Fruit fly (Drosophila melanogaster) whole organism, wandering third instar larva: Measurements from ENCODE around the gene Ptp61F.
A peak's percentile ranks its signal among the peaks of the same experiment; 100 is the strongest.

Experiments used
- Abd-B ChIP-seq: fragments of >200 bp; optimal IDR thresholded peaks from 2 replicates; lab custom pipeline; 2017; ENCODE audit warnings: missing biosample characterization, missing genetic modification characterization
- CG32264 ChIP-seq: fragments of 200-800 bp; sonication (Bioruptor generic); optimal IDR thresholded peaks from 2 replicates; lab custom pipeline; 2016; ENCODE audit warnings: missing biosample characterization, missing genetic modification characterization
- CG9705 ChIP-seq: fragments of 200-800 bp; sonication (Bioruptor generic); optimal IDR thresholded peaks from 2 replicates; lab custom pipeline; 2018; ENCODE audit warnings: missing biosample characterization, mild to moderate bottlenecking, missing genetic modification characterization
- CrebA ChIP-seq: fragments of 200-800 bp; sonication (Bioruptor generic); optimal IDR thresholded peaks from 2 replicates; lab custom pipeline; 2016; ENCODE audit warnings: missing biosample characterization, mild to moderate bottlenecking, missing genetic modification characterization, borderline replicate concordance
- Dfd ChIP-seq: fragments of >200 bp; optimal IDR thresholded peaks from 2 replicates; lab custom pipeline; 2017; ENCODE audit warnings: missing biosample characterization, missing genetic modification characterization
- Dif ChIP-seq: fragments of 200-275, 200-300 bp; sonication (Bioruptor generic); optimal IDR thresholded peaks from 2 replicates; lab custom pipeline; 2018; ENCODE audit warnings: missing biosample characterization, missing genetic modification characterization; ENCODE audit not compliant: partially characterized antibody
- GATAd ChIP-seq: sonication (Bioruptor generic); optimal IDR thresholded peaks from 2 replicates; lab custom pipeline; 2016; ENCODE audit warnings: missing biosample characterization, missing genetic modification characterization
- HLH106 ChIP-seq: fragments of 200-800 bp; optimal IDR thresholded peaks from 3 replicates; lab custom pipeline; 2019; ENCODE audit warnings: missing biosample characterization, mild to moderate bottlenecking, missing genetic modification characterization, moderate library complexity
- Hnf4 ChIP-seq: fragments of 200-800 bp; sonication (Bioruptor generic); optimal IDR thresholded peaks from 2 replicates; lab custom pipeline; 2016; ENCODE audit warnings: missing biosample characterization, mild to moderate bottlenecking, missing genetic modification characterization
- Hr78 ChIP-seq: fragments of >200 bp; optimal IDR thresholded peaks from 2 replicates; lab custom pipeline; 2017; ENCODE audit warnings: missing biosample characterization, missing genetic modification characterization
- Hr83 ChIP-seq: fragments of 200-300 bp; sonication (Bioruptor generic); optimal IDR thresholded peaks from 2 replicates; lab custom pipeline; 2016; ENCODE audit warnings: missing biosample characterization, mild to moderate bottlenecking, missing genetic modification characterization, moderate library complexity; ENCODE audit not compliant: poor library complexity, severe bottlenecking
- Jra ChIP-seq: sonication (Bioruptor generic); optimal IDR thresholded peaks from 2 replicates; lab custom pipeline; 2016; ENCODE audit warnings: missing biosample characterization, missing genetic modification characterization
- Mio ChIP-seq: sonication (Bioruptor generic); optimal IDR thresholded peaks from 2 replicates; lab custom pipeline; 2016; ENCODE audit warnings: missing biosample characterization, missing genetic modification characterization
- Myc ChIP-seq: fragments of >200 bp; optimal IDR thresholded peaks from 2 replicates; lab custom pipeline; 2017
- N ChIP-seq: fragments of >200 bp; optimal IDR thresholded peaks from 2 replicates; lab custom pipeline; 2018; ENCODE audit warnings: missing biosample characterization, missing external identifiers, missing genetic modification characterization
- OdsH ChIP-seq: fragments of 200-800 bp; sonication (Bioruptor generic); optimal IDR thresholded peaks from 2 replicates; lab custom pipeline; 2016; ENCODE audit warnings: missing biosample characterization, mild to moderate bottlenecking, missing genetic modification characterization
- Rel ChIP-seq, 2 experiments: fragments of 200-800 bp; sonication (Bioruptor generic) in 1 of 2; optimal IDR thresholded peaks; 2 replicates in 1 of 2; 3 replicates in 1 of 2; lab custom pipeline; 2016 to 2019; ENCODE audit warnings: mild to moderate bottlenecking in 2 of 2, missing biosample characterization in 2 of 2, missing genetic modification characterization in 2 of 2, moderate library complexity in 1 of 2
- Sp1 ChIP-seq: fragments of 200-800 bp; sonication (Bioruptor generic); optimal IDR thresholded peaks from 3 replicates; lab custom pipeline; 2019; ENCODE audit warnings: missing biosample characterization, mild to moderate bottlenecking, missing genetic modification characterization, moderate library complexity
- Vsx2 ChIP-seq: fragments of 200-300, 225-300 bp; sonication (Bioruptor generic); optimal IDR thresholded peaks from 2 replicates; lab custom pipeline; 2018; ENCODE audit warnings: missing biosample characterization, missing genetic modification characterization; ENCODE audit not compliant: partially characterized antibody
- br ChIP-seq: fragments of 200-800 bp; sonication (Bioruptor generic); optimal IDR thresholded peaks from 2 replicates; lab custom pipeline; 2016; ENCODE audit warnings: missing biosample characterization, missing genetic modification characterization
- brk ChIP-seq: fragments of 200-800 bp; sonication (Bioruptor generic); optimal IDR thresholded peaks from 2 replicates; lab custom pipeline; 2016; ENCODE audit warnings: missing biosample characterization, mild to moderate bottlenecking, missing genetic modification characterization
- dl ChIP-seq, 2 experiments: fragments of 175-275, 200-275 bp in 1 of 2; fragments of 200-275 bp in 1 of 2; sonication (Bioruptor generic); optimal IDR thresholded peaks; lab custom pipeline; 2018; ENCODE audit warnings: mild to moderate bottlenecking in 2 of 2, missing biosample characterization in 2 of 2, missing genetic modification characterization in 2 of 2, moderate library complexity in 2 of 2; ENCODE audit not compliant: partially characterized antibody in 2 of 2, insufficient read depth in 1 of 2
- dmrt93B ChIP-seq: fragments of 200-800 bp; sonication (Bioruptor generic); optimal IDR thresholded peaks from 2 replicates; lab custom pipeline; 2018; ENCODE audit warnings: missing biosample characterization, mild to moderate bottlenecking, missing genetic modification characterization
- dsf ChIP-seq: sonication (Bioruptor generic); optimal IDR thresholded peaks from 2 replicates; lab custom pipeline; 2016; ENCODE audit warnings: missing biosample characterization, missing genetic modification characterization, borderline replicate concordance
- ey ChIP-seq: fragments of 200-800 bp; sonication (Bioruptor generic); optimal IDR thresholded peaks from 2 replicates; lab custom pipeline; 2016; ENCODE audit warnings: missing biosample characterization, missing genetic modification characterization
- foxo ChIP-seq, 2 experiments: fragments of 200-800 bp; sonication (Bioruptor generic); optimal IDR thresholded peaks; 2 replicates in 1 of 2; 3 replicates in 1 of 2; lab custom pipeline; 2016 to 2017; ENCODE audit warnings: missing biosample characterization in 2 of 2, missing genetic modification characterization in 2 of 2
- fru ChIP-seq: fragments of 200-800 bp; sonication (Bioruptor generic); optimal IDR thresholded peaks from 3 replicates; lab custom pipeline; 2016; ENCODE audit warnings: missing biosample characterization, mild to moderate bottlenecking, missing genetic modification characterization
- h ChIP-seq: fragments of 200-800 bp; sonication (Bioruptor generic); optimal IDR thresholded peaks from 3 replicates; lab custom pipeline; 2016; ENCODE audit warnings: missing biosample characterization, mild to moderate bottlenecking, missing genetic modification characterization
- jim ChIP-seq: fragments of 175-275, 200-325 bp; sonication (Bioruptor generic); optimal IDR thresholded peaks from 2 replicates; lab custom pipeline; 2016; ENCODE audit warnings: missing biosample characterization, mild to moderate bottlenecking, missing genetic modification characterization
- lola ChIP-seq: fragments of >200 bp; optimal IDR thresholded peaks from 2 replicates; lab custom pipeline; 2017; ENCODE audit warnings: missing biosample characterization, missing genetic modification characterization
- pan ChIP-seq: fragments of >200 bp; optimal IDR thresholded peaks from 2 replicates; lab custom pipeline; 2017
- psq ChIP-seq: fragments of 200-800 bp; sonication (Bioruptor generic); optimal IDR thresholded peaks from 3 replicates; lab custom pipeline; 2017; ENCODE audit warnings: missing biosample characterization, mild to moderate bottlenecking, missing genetic modification characterization, moderate library complexity
- rgr ChIP-seq: fragments of 200-800 bp; sonication (Bioruptor generic); optimal IDR thresholded peaks from 3 replicates; lab custom pipeline; 2016; ENCODE audit warnings: missing biosample characterization, mild to moderate bottlenecking, missing genetic modification characterization
- sage ChIP-seq: fragments of 200-800 bp; sonication (Bioruptor generic); optimal IDR thresholded peaks from 2 replicates; lab custom pipeline; 2016; ENCODE audit warnings: missing biosample characterization, mild to moderate bottlenecking, missing genetic modification characterization
- sv ChIP-seq: fragments of 200-800 bp; sonication (Bioruptor generic); optimal IDR thresholded peaks from 3 replicates; lab custom pipeline; 2016; ENCODE audit warnings: missing biosample characterization, missing genetic modification characterization
- tai ChIP-seq: sonication (Bioruptor generic); optimal IDR thresholded peaks from 2 replicates; lab custom pipeline; 2016; ENCODE audit warnings: missing biosample characterization, missing genetic modification characterization
- usp ChIP-seq: fragments of >200 bp; optimal IDR thresholded peaks from 2 replicates; lab custom pipeline; 2017; ENCODE audit warnings: missing biosample characterization, missing genetic modification characterization
- woc ChIP-seq: sonication (Bioruptor generic); optimal IDR thresholded peaks from 2 replicates; lab custom pipeline; 2016; ENCODE audit warnings: missing biosample characterization, mild to moderate bottlenecking, missing genetic modification characterization

The Ptp61F gene

dm6 chr3L:1370939-1371338 is 104.1 kb downstream of the Ptp61F start:
- TF ChIP-seq HLH106 (tag; lab: Kevin White, UChicago) (no peak), Vsx2 (GFP tag; lab: Kevin White, UChicago) (no peak), Mio (GFP tag; lab: Kevin White, UChicago) (no peak), brk (no peak), Jra (GFP tag; lab: Kevin White, UChicago) (no peak), dsf (no peak), fru (GFP tag; lab: Kevin White, UChicago) (peak; percentile 11), Hnf4 (GFP tag; lab: Kevin White, UChicago) (no peak), dmrt93B (no peak), dl (GFP tag; optimal IDR thresholded peaks at IDR 0.05; lab: Kevin White, UChicago; ENCODE audit: insufficient read depth in 1 of 2, partially characterized antibody in 2 of 2) (no peak), Dfd (GFP tag; lab: Kevin White, UChicago) (no peak), N (GFP tag; lab: Kevin White, UChicago) (no peak), Hr78 (GFP tag; lab: Kevin White, UChicago) (no peak), OdsH (GFP tag; lab: Kevin White, UChicago) (no peak), Sp1 (GFP tag; lab: Kevin White, UChicago) (no peak), jim (GFP tag; lab: Kevin White, UChicago) (no peak), Myc (lab: Kevin White, UChicago) (no peak), CrebA (GFP tag; lab: Kevin White, UChicago) (no peak), sage (no peak), rgr (GFP tag; lab: Kevin White, UChicago) (peak; percentile 10), Rel (GFP tag; optimal IDR thresholded peaks at IDR 0.05; lab: Kevin White, UChicago) (no peak), Rel (tag; optimal IDR thresholded peaks at IDR 0.05; lab: Kevin White, UChicago) (no peak), sv (GFP tag; lab: Kevin White, UChicago) (peak; percentile 1), usp (GFP tag; lab: Kevin White, UChicago) (no peak), br (no peak), woc (GFP tag; lab: Kevin White, UChicago) (no peak), GATAd (GFP tag; lab: Kevin White, UChicago) (no peak), CG9705 (GFP tag; lab: Kevin White, UChicago) (no peak), tai (no peak), pan (lab: Kevin White, UChicago) (no peak), psq (GFP tag; lab: Kevin White, UChicago) (no peak), foxo (GFP tag; optimal IDR thresholded peaks at IDR 0.05; lab: Kevin White, UChicago) (peak in 1 of 2 experiments; percentile 21), Abd-B (GFP tag; lab: Kevin White, UChicago) (no peak), lola (GFP tag; lab: Kevin White, UChicago) (no peak), h (GFP tag; lab: Kevin White, UChicago) (peak; percentile 13), CG32264 (GFP tag; lab: Kevin White, UChicago) (no peak), Hr83 (GFP tag; lab: Kevin White, UChicago) (no peak), Dif (GFP tag; lab: Kevin White, UChicago) (no peak), ey (GFP tag; lab: Kevin White, UChicago) (peak; percentile 14)

- TF ChIP-seq Sp1 (GFP tag; lab: Kevin White, UChicago): no peak
- no peak for TF ChIP-seq Rel (GFP tag; optimal IDR thresholded peaks at IDR 0.05; lab: Kevin White, UChicago)
- TF ChIP-seq Rel (tag; optimal IDR thresholded peaks at IDR 0.05; lab: Kevin White, UChicago): no peak
- TF ChIP-seq br: no peak
- TF ChIP-seq Dfd (GFP tag; lab: Kevin White, UChicago): no peak
- no peak for TF ChIP-seq N (GFP tag; lab: Kevin White, UChicago)
- no peak for TF ChIP-seq sage
- no peak for TF ChIP-seq Hr78 (GFP tag; lab: Kevin White, UChicago)
- no peak for TF ChIP-seq dsf
- no peak for TF ChIP-seq GATAd (GFP tag; lab: Kevin White, UChicago)
Measured at dm6 chr3L:1370099-1370678, 104.9 kb downstream of the Ptp61F start, which contains the start of gene ru. Gene ru, plus strand, starts transcription at chr3L:1370628.
